Worm (Caenorhabditis elegans) whole organism, L2 larva: ENCODE data around the gene M153.5.

Experiments used
- C34F6.9 ChIP-seq: fragments of 150-350 bp; optimal IDR thresholded peaks from 2 replicates; lab custom pipeline; 2014; ENCODE audit warnings: missing biosample characterization, missing genetic modification characterization
- F13H6.1 ChIP-seq: sonication (generic microtip); optimal IDR thresholded peaks from 2 replicates; lab custom pipeline; 2016; ENCODE audit warnings: missing genetic modification characterization, missing compliant biosample characterization
- Y55F3AM.14 ChIP-seq: fragments of 200-800 bp; sonication (Bioruptor generic); optimal IDR thresholded peaks from 2 replicates; lab custom pipeline; 2018; ENCODE audit warnings: mild to moderate bottlenecking, missing genetic modification characterization, missing compliant biosample characterization
- ZK546.5 ChIP-seq: sonication (generic microtip); optimal IDR thresholded peaks from 2 replicates; lab custom pipeline; 2017; ENCODE audit warnings: missing biosample characterization, missing genetic modification characterization
- alr-1 ChIP-seq: fragments of 150-350 bp; optimal IDR thresholded peaks from 2 replicates; lab custom pipeline; 2014; ENCODE audit warnings: missing biosample characterization, missing genetic modification characterization
- aly-2 ChIP-seq: fragments of 150-350 bp; optimal IDR thresholded peaks from 2 replicates; lab custom pipeline; 2014; ENCODE audit warnings: missing biosample characterization, missing genetic modification characterization
- ama-1 ChIP-seq: fragments of 150-350 bp; optimal IDR thresholded peaks from 2 replicates; lab custom pipeline; 2018; ENCODE audit warnings: inconsistent platforms
- blmp-1 ChIP-seq: sonication (generic microtip); optimal IDR thresholded peaks from 2 replicates; lab custom pipeline; 2017; ENCODE audit warnings: missing genetic modification characterization, mild to moderate bottlenecking, missing compliant biosample characterization, antibody characterized with exemption, moderate library complexity; ENCODE audit not compliant: insufficient read depth
- ceh-16 ChIP-seq: fragments of 150-350 bp; optimal IDR thresholded peaks from 2 replicates; lab custom pipeline; 2014; ENCODE audit warnings: missing biosample characterization, missing genetic modification characterization
- ceh-82 ChIP-seq: fragments of 150-350 bp; optimal IDR thresholded peaks from 2 replicates; lab custom pipeline; 2014; ENCODE audit warnings: missing biosample characterization, missing genetic modification characterization
- crh-2 ChIP-seq: sonication (generic microtip); optimal IDR thresholded peaks from 2 replicates; lab custom pipeline; 2017; ENCODE audit warnings: missing biosample characterization, missing genetic modification characterization
- egl-27 ChIP-seq: sonication (generic microtip); optimal IDR thresholded peaks from 3 replicates; lab custom pipeline; 2017; ENCODE audit warnings: missing biosample characterization, missing genetic modification reagents, missing genetic modification characterization
- elt-1 ChIP-seq: fragments of 150-350 bp; optimal IDR thresholded peaks from 2 replicates; lab custom pipeline; 2014; ENCODE audit warnings: missing biosample characterization, missing genetic modification characterization
- fos-1 ChIP-seq: fragments of 150-350 bp; optimal IDR thresholded peaks from 2 replicates; lab custom pipeline; 2014; ENCODE audit warnings: missing biosample characterization, missing genetic modification characterization
- lin-11 ChIP-seq: fragments of 150-350 bp; sonication (generic microtip); optimal IDR thresholded peaks from 2 replicates; lab custom pipeline; 2014; ENCODE audit warnings: missing biosample characterization, missing genetic modification characterization, inconsistent platforms, mixed read lengths
- lin-13 ChIP-seq: fragments of 150-350 bp; optimal IDR thresholded peaks from 2 replicates; lab custom pipeline; 2014; ENCODE audit warnings: missing biosample characterization, missing genetic modification reagents, missing genetic modification characterization
- lin-39 ChIP-seq: fragments of 150-350 bp; optimal IDR thresholded peaks from 2 replicates; lab custom pipeline; 2014; ENCODE audit warnings: missing biosample characterization, missing genetic modification reagents, missing genetic modification characterization
- lsy-2 ChIP-seq, 2 experiments: fragments of 150-350 bp in 1 of 2; sonication (generic microtip) in 1 of 2; optimal IDR thresholded peaks; 2 replicates each; lab custom pipeline; 2014 to 2017; ENCODE audit warnings: missing biosample characterization in 2 of 2, missing genetic modification characterization in 2 of 2
- mab-5 ChIP-seq: fragments of 150-350 bp; optimal IDR thresholded peaks from 2 replicates; lab custom pipeline; 2014; ENCODE audit warnings: missing biosample characterization, missing genetic modification characterization
- mbf-1 ChIP-seq: sonication (generic microtip); optimal IDR thresholded peaks from 2 replicates; lab custom pipeline; 2017; ENCODE audit warnings: missing biosample characterization, missing genetic modification characterization
- nhr-11 ChIP-seq: fragments of 150-350 bp; optimal IDR thresholded peaks from 2 replicates; lab custom pipeline; 2014; ENCODE audit warnings: missing biosample characterization, missing genetic modification characterization
- nhr-129 ChIP-seq: fragments of 150-350 bp; optimal IDR thresholded peaks from 2 replicates; lab custom pipeline; 2014; ENCODE audit warnings: missing biosample characterization, missing genetic modification characterization
- nhr-21 ChIP-seq: fragments of 150-350 bp; optimal IDR thresholded peaks from 2 replicates; lab custom pipeline; 2014; ENCODE audit warnings: missing biosample characterization, missing genetic modification characterization
- nhr-23 ChIP-seq: fragments of 150-350 bp; optimal IDR thresholded peaks from 2 replicates; lab custom pipeline; 2014; ENCODE audit warnings: missing biosample characterization, missing genetic modification reagents, missing genetic modification characterization
- nhr-237 ChIP-seq: fragments of 150-350 bp; optimal IDR thresholded peaks from 2 replicates; lab custom pipeline; 2014; ENCODE audit warnings: missing biosample characterization, missing genetic modification characterization
- nhr-25 ChIP-seq: fragments of 150-350 bp; sonication (generic microtip); optimal IDR thresholded peaks from 3 replicates; lab custom pipeline; 2014; ENCODE audit warnings: missing biosample characterization, missing genetic modification characterization
- nhr-6 ChIP-seq: fragments of 150-350 bp; optimal IDR thresholded peaks from 2 replicates; lab custom pipeline; 2014; ENCODE audit warnings: missing biosample characterization, missing genetic modification characterization
- sem-4 ChIP-seq: fragments of 150-350 bp; optimal IDR thresholded peaks from 2 replicates; lab custom pipeline; 2014; ENCODE audit warnings: missing biosample characterization, missing genetic modification reagents, missing genetic modification characterization
- sma-3 ChIP-seq: sonication (generic microtip); optimal IDR thresholded peaks from 2 replicates; lab custom pipeline; 2016; ENCODE audit warnings: missing genetic modification reagents, missing genetic modification characterization, missing compliant biosample characterization
- sma-9 ChIP-seq, 2 experiments: fragments of 150-350 bp in 1 of 2; sonication (generic microtip) in 1 of 2; optimal IDR thresholded peaks; 2 replicates each; lab custom pipeline; 2014 to 2016; ENCODE audit warnings: missing genetic modification characterization in 2 of 2, mild to moderate bottlenecking in 1 of 2, missing biosample characterization in 1 of 2, missing compliant biosample characterization in 1 of 2, missing genetic modification reagents in 1 of 2, moderate library complexity in 1 of 2
- snpc-4 ChIP-seq: fragments of 150-350 bp; optimal IDR thresholded peaks from 2 replicates; lab custom pipeline; 2014; ENCODE audit warnings: missing biosample characterization, missing genetic modification characterization
- unc-39 ChIP-seq: fragments of 150-350 bp; optimal IDR thresholded peaks from 2 replicates; lab custom pipeline; 2014; ENCODE audit warnings: missing biosample characterization, missing genetic modification characterization
- unc-62 ChIP-seq: fragments of 150-350 bp; optimal IDR thresholded peaks from 2 replicates; lab custom pipeline; 2014; ENCODE audit warnings: missing biosample characterization, missing genetic modification reagents, missing genetic modification characterization
- zag-1 ChIP-seq: fragments of 150-350 bp; optimal IDR thresholded peaks from 2 replicates; lab custom pipeline; 2014; ENCODE audit warnings: missing biosample characterization, missing genetic modification characterization
- ztf-11 ChIP-seq: sonication (generic microtip); optimal IDR thresholded peaks from 2 replicates; lab custom pipeline; 2017; ENCODE audit warnings: missing biosample characterization, missing genetic modification characterization
- ztf-4 ChIP-seq: fragments of 150-350 bp; optimal IDR thresholded peaks from 2 replicates; lab custom pipeline; 2014; ENCODE audit warnings: missing biosample characterization, missing genetic modification characterization

M153.5 gene

ce11 chrX:12172482-12173134 lies 28.8 kb downstream of the M153.5 start:
- TF ChIP-seq nhr-23 (tag; lab: Kevin White, UChicago) (no peak), nhr-237 (tag; lab: Kevin White, UChicago) (no peak), nhr-25 (peak; percentile 47), snpc-4 (tag; lab: Kevin White, UChicago) (no peak), fos-1 (peak; percentile 28), sem-4 (no peak), unc-62 (no peak), nhr-11 (tag; lab: Kevin White, UChicago) (no peak), ceh-16 (tag; lab: Kevin White, UChicago) (peak; percentile 96), crh-2 (tag; lab: Kevin White, UChicago) (peak; percentile 32), sma-3 (GFP tag; lab: Kevin White, UChicago) (peak; percentile 27), sma-9 (GFP tag; optimal IDR thresholded peaks at IDR 0.05; lab: Kevin White, UChicago) (peak; percentile 84), sma-9 (tag; optimal IDR thresholded peaks at IDR 0.05; lab: Kevin White, UChicago) (no peak), elt-1 (peak; percentile 37), F13H6.1 (tag; lab: Kevin White, UChicago) (peak; percentile 27), nhr-129 (tag; lab: Kevin White, UChicago) (peak; percentile 54), zag-1 (tag; lab: Kevin White, UChicago) (no peak)
- TF ChIP-seq, all 48 proteins: peak for 9

- TF ChIP-seq fos-1 = peak; percentile 32
- TF ChIP-seq sma-9 (GFP tag; optimal IDR thresholded peaks at IDR 0.05; lab: Kevin White, UChicago) = peak; percentile 40
- no peak for TF ChIP-seq sma-9 (tag; optimal IDR thresholded peaks at IDR 0.05; lab: Kevin White, UChicago)
- no peak for TF ChIP-seq crh-2 (tag; lab: Kevin White, UChicago)
- TF ChIP-seq alr-1 (tag; lab: Kevin White, UChicago) = no peak
- TF ChIP-seq zag-1 (tag; lab: Kevin White, UChicago) = no peak
- TF ChIP-seq lin-11 (tag; lab: Kevin White, UChicago) = no peak
- TF ChIP-seq C34F6.9 (tag; lab: Kevin White, UChicago) = no peak
- TF ChIP-seq lin-13 (GFP tag; lab: Kevin White, UChicago) = no peak
- TF ChIP-seq, all 48 proteins: peak for 2
Measured at ce11 chrX:12173989-12174388, 30.2 kb downstream of the M153.5 start.

DNA sequence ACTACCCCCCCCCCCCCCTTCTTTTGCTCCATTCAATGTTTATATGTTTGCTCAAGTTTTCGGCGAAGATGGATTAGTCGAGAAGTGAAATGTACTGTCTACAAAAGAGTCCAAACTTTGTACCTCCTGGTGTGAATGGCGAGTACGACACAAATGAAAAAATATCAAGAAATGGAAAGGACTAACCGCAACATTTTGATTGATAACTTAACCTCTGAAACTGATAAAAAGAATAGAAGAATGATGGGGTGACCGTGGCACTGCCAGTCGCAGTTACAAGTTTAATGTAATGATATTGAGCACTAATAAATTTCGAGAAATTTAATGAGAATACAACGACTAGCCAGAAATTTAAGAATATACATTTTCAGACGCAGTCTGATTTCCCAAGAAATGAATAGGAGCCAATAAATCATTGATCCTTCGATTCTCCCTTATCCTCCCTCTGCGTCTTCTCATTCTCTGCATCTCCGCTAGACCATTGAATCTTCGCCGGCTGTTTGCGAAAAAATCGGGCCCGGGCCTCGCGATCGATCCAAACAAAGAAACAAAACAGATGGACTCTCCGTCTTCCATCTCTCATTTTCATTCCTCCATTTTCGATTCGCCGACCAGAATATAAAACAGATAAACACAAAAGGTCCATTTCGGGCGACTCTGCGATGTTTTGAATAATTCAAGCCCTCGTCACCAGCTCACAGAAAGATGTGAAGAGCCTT lies 31.1 kb downstream of the M153.5 start:
- TF ChIP-seq ztf-4 = no peak
- TF ChIP-seq sma-9 (GFP tag; optimal IDR thresholded peaks at IDR 0.05; lab: Kevin White, UChicago) = peak; percentile 63
- TF ChIP-seq sma-9 (tag; optimal IDR thresholded peaks at IDR 0.05; lab: Kevin White, UChicago) = no peak
- TF ChIP-seq nhr-25 = no peak
- peak; percentile 4 for TF ChIP-seq fos-1
- TF ChIP-seq crh-2 (tag; lab: Kevin White, UChicago) = peak; percentile 9
- no peak for TF ChIP-seq lin-11 (tag; lab: Kevin White, UChicago)

DNA sequence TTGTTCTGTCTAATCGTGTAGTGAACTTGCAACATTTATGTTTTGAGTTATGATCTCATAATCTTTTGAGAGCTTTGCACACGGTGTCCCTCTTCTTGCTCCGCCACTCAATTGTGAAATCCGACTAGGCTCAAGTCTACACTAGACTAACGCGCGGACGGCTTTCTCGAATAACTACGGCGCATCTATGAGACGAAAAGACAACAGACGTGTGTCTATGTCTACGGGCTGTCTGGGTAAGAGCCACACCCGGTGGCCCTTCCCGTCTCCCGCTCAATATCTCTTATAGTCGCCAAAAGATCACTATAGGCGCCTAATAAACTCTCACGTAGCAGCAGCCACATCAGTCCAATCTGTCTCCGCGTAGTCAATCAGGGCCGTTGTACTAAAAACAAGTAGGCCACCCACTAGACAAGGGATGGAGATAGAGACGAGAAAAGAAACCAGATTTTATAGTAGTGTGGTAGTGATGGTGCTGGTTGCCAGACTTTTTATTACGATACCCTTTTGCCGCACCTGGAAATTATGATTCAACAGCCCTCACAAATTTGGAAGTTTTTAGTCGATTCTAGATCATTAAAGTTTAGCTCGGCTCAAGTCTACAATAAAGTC lies 32.0 kb downstream of the M153.5 start:
- TF ChIP-seq sma-9 (GFP tag; optimal IDR thresholded peaks at IDR 0.05; lab: Kevin White, UChicago) (peak; percentile 10), sma-9 (tag; optimal IDR thresholded peaks at IDR 0.05; lab: Kevin White, UChicago) (no peak), F13H6.1 (tag; lab: Kevin White, UChicago) (peak; percentile 62), sma-3 (GFP tag; lab: Kevin White, UChicago) (peak; percentile 8), ZK546.5 (tag; lab: Kevin White, UChicago) (no peak), ceh-16 (tag; lab: Kevin White, UChicago) (no peak), nhr-6 (tag; lab: Kevin White, UChicago) (no peak), nhr-237 (tag; lab: Kevin White, UChicago) (no peak)
- TF ChIP-seq, all 48 proteins: peak for 3

ce11 chrX:12176394-12176793 lies 32.6 kb downstream of the M153.5 start:
- TF ChIP-seq C34F6.9 (tag; lab: Kevin White, UChicago) (no peak), lsy-2 (tag; optimal IDR thresholded peaks at IDR 0.05; lab: Kevin White, UChicago) (peak in 1 of 2 experiments; percentile 33), nhr-129 (tag; lab: Kevin White, UChicago) (peak; percentile 55), ceh-82 (tag; lab: Kevin White, UChicago) (no peak), unc-62 (no peak), aly-2 (tag; lab: Kevin White, UChicago) (no peak), lin-39 (tag; lab: Kevin White, UChicago) (no peak), egl-27 (tag; lab: Kevin White, UChicago) (peak; percentile 24), ceh-16 (tag; lab: Kevin White, UChicago) (peak; percentile 38), sma-3 (GFP tag; lab: Kevin White, UChicago) (peak; percentile 51), nhr-25 (peak; percentile 75), sma-9 (GFP tag; optimal IDR thresholded peaks at IDR 0.05; lab: Kevin White, UChicago) (peak; percentile 69), sma-9 (tag; optimal IDR thresholded peaks at IDR 0.05; lab: Kevin White, UChicago) (no peak), blmp-1 (tag; lab: Kevin White, UChicago) (peak; percentile 92), unc-39 (tag; lab: Kevin White, UChicago) (no peak), nhr-237 (tag; lab: Kevin White, UChicago) (no peak), Y55F3AM.14 (GFP tag; lab: Kevin White, UChicago) (no peak), nhr-6 (tag; lab: Kevin White, UChicago) (no peak), mbf-1 (tag; lab: Kevin White, UChicago) (no peak), ztf-11 (tag; lab: Kevin White, UChicago) (no peak), F13H6.1 (tag; lab: Kevin White, UChicago) (peak; percentile 29), ama-1 (lab: Kevin White, UChicago) (no peak), fos-1 (peak; percentile 42), ztf-4 (no peak), lin-13 (GFP tag; lab: Kevin White, UChicago) (no peak), mab-5 (no peak), nhr-21 (tag; lab: Kevin White, UChicago) (peak; percentile 78)
